Worm (Caenorhabditis elegans) whole organism, midembryonic: Measurements from ENCODE around the gene Y46G5A.14.

Source experiments
- cog-1 ChIP-seq: sonication (generic microtip); optimal IDR thresholded peaks from 2 replicates; lab custom pipeline; 2016; ENCODE audit warnings: missing genetic modification characterization, missing compliant biosample characterization
- flt-1 ChIP-seq: fragments of 200-800 bp; sonication (Bioruptor generic); IDR thresholded peaks from 2 replicates; pipeline ENCODE4 v1.3.6; 2022; ENCODE audit warnings: missing genetic modification characterization, missing compliant biosample characterization
- klf-2 ChIP-seq: fragments of 200-800 bp; sonication (Bioruptor generic); conservative IDR thresholded peaks from 2 replicates; pipeline ENCODE4 v1.3.6; 2022; ENCODE audit warnings: missing genetic modification reagents, missing genetic modification characterization, missing compliant biosample characterization
- tab-1 ChIP-seq: fragments of 200-800 bp; sonication (Bioruptor generic); IDR thresholded peaks from 2 replicates; pipeline ENCODE4 v1.3.6; 2022; ENCODE audit warnings: missing genetic modification characterization, missing compliant biosample characterization
- ztf-23 ChIP-seq: fragments of 200-800 bp; sonication (Bioruptor generic); IDR thresholded peaks from 2 replicates; pipeline ENCODE4 v1.3.6; 2022; ENCODE audit warnings: missing genetic modification reagents, missing genetic modification characterization, missing compliant biosample characterization

- TF ChIP-seq ztf-23 (no peak), tab-1 (no peak), flt-1 (GFP tag; lab: Robert Waterston, UW) (peak; percentile 64), klf-2 (GFP tag; lab: Robert Waterston, UW) (no peak), cog-1 (tag; lab: Kevin White, UChicago) (peak; percentile 54)
These were observed 24.3 kb downstream of the Y46G5A.14 start for ce11 chrII:12798814-12799213.
